Worm (Caenorhabditis elegans): ENCODE measurements around the gene R07A4.3.

ce11 chrX:10746388-10746787, 7.1 kb upstream of the R07A4.3 start, which contains the start of gene R07A4.2:
- no peak for TF ChIP-seq him-1 (tag; optimal IDR thresholded peaks at IDR 0.05)
- no peak for TF ChIP-seq dao-5 (tag; optimal IDR thresholded peaks at IDR 0.05)
- TF ChIP-seq W03F9.2 (tag; optimal IDR thresholded peaks at IDR 0.05) = no peak

Measured in whole organism, L4/young adult.